Worm (Caenorhabditis elegans): ENCODE data around the gene ZK418.7.

Gene ZK418.7

DNA sequence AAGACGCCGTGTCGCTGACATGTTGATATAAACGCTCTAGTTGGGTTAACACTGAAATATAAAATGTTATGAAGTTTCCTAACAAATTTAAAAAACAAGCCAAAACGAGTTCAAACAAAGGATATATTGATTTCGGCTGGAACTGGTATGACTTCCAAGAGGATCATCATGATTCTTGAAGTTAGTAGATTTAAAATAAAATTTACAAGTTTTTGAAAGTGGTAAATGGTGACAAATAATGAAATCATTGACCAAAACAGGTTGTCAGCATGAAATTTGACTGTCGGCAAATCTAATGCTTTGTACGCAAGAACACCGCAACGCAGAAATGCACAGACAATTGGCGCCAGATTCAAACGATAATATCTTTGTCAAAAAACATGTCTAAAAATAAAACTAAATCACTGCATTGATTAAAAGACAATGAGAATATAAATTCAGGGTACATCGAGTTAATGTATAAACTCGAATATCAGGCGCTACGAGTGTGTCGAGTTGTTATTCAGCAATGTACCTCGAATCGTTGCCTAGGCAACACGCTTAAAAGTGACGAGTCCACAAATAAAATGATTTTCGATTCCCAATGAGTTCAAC, 12.0 kb downstream of the ZK418.7 start, which contains the start of the genes ubc-18 and R01H2.8:
Gene ubc-18 (minus strand): TSS at position 51 of the 594 bp plus-strand sequence.
Gene R01H2.8 (plus strand): TSS at position 544 of the 594 bp plus-strand sequence.
- TF ChIP-seq nfya-1 (tag; optimal IDR thresholded peaks at IDR 0.05), result peak; percentile 38
- TF ChIP-seq mec-3 (tag; optimal IDR thresholded peaks at IDR 0.05; ENCODE audit: borderline replicate concordance), result no peak

DNA sequence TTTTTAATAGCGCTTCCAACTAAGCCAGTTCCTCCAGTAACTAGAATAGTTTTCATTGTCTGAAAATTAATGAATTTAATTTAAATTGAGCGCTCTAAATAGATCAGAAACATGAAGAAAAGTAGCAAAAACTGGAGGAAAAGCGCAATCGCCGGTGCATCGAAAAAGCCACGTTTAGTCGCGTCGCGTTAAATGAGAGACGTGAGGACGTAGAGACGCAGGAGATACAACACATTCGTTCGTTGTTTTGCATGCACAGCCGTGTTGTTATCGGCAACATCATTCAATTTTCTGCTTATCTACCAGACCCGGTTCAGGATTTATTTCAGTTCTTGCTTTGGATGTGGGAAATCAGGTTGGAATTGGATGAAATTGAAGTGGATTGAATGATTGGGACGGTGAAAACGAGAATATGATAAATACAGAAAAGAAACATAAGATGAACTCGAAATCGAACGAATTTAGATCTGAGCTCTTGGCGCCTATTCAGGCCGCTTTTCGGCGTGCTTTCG, 13.1 kb downstream of the ZK418.7 start, which contains the start of gene ger-1:
Gene ger-1 (minus strand): TSS at position 93 of the 512 bp plus-strand sequence.
- no peak for TF ChIP-seq pat-9 (tag; optimal IDR thresholded peaks at IDR 0.05)
- no peak for TF ChIP-seq lim-6 (tag; optimal IDR thresholded peaks at IDR 0.05)
- no peak for TF ChIP-seq lin-11 (tag; optimal IDR thresholded peaks at IDR 0.05)

- no peak for TF ChIP-seq ceh-22 (tag; optimal IDR thresholded peaks at IDR 0.05)
- no peak for TF ChIP-seq ceh-19 (GFP tag; optimal IDR thresholded peaks at IDR 0.05)
- TF ChIP-seq pat-9 (tag; optimal IDR thresholded peaks at IDR 0.05), result no peak
- no peak for TF ChIP-seq pros-1 (tag; optimal IDR thresholded peaks at IDR 0.05)
- TF ChIP-seq ceh-34 (tag; optimal IDR thresholded peaks at IDR 0.05), result no peak
- TF ChIP-seq C38D4.7 (GFP tag; optimal IDR thresholded peaks at IDR 0.05), result no peak
- no peak for TF ChIP-seq pha-4 (tag; optimal IDR thresholded peaks at IDR 0.05)
- TF ChIP-seq pqm-1 (tag; optimal IDR thresholded peaks at IDR 0.05), result no peak
- no peak for TF ChIP-seq pha-2 (tag; optimal IDR thresholded peaks at IDR 0.05)
- TF ChIP-seq pag-3 (tag; optimal IDR thresholded peaks at IDR 0.05; ENCODE audit: borderline replicate concordance), result no peak
- TF ChIP-seq gmeb-2 (tag; optimal IDR thresholded peaks at IDR 0.05), result no peak
- TF ChIP-seq ceh-18 (tag; optimal IDR thresholded peaks at IDR 0.05), result no peak
Observed at ce11 chrIII:7064185-7064584, 16.4 kb downstream of the ZK418.7 start, which contains the start of gene R01H2.4. R01H2.4 (minus strand) TSS chrIII:7064285.

- TF ChIP-seq ceh-30 (tag; optimal IDR thresholded peaks at IDR 0.05) (no peak), mec-3 (tag; optimal IDR thresholded peaks at IDR 0.05; ENCODE audit: borderline replicate concordance) (no peak), ceh-45 (GFP tag; IDR thresholded peaks at IDR 0.05) (no peak), Y22D7AL.16 (tag; optimal IDR thresholded peaks at IDR 0.05) (no peak), pha-2 (tag; optimal IDR thresholded peaks at IDR 0.05) (no peak), pag-3 (tag; optimal IDR thresholded peaks at IDR 0.05; ENCODE audit: borderline replicate concordance) (no peak), nfya-1 (tag; optimal IDR thresholded peaks at IDR 0.05) (no peak), hlh-6 (tag; optimal IDR thresholded peaks at IDR 0.05) (no peak), ama-1 (optimal IDR thresholded peaks at IDR 0.05) (no peak), sox-2 (GFP tag; IDR thresholded peaks at IDR 0.05) (no peak), ref-2 (tag; optimal IDR thresholded peaks at IDR 0.05) (no peak), pax-1 (tag; optimal IDR thresholded peaks at IDR 0.05) (no peak), hlh-15 (tag; optimal IDR thresholded peaks at IDR 0.05) (no peak), hlh-8 (tag; optimal IDR thresholded peaks at IDR 0.05) (no peak), unc-86 (tag; optimal IDR thresholded peaks at IDR 0.05) (no peak), sox-4 (tag; optimal IDR thresholded peaks at IDR 0.05) (no peak)
Observed at ce11 chrIII:7063061-7063460, 17.5 kb downstream of the ZK418.7 start.

DNA sequence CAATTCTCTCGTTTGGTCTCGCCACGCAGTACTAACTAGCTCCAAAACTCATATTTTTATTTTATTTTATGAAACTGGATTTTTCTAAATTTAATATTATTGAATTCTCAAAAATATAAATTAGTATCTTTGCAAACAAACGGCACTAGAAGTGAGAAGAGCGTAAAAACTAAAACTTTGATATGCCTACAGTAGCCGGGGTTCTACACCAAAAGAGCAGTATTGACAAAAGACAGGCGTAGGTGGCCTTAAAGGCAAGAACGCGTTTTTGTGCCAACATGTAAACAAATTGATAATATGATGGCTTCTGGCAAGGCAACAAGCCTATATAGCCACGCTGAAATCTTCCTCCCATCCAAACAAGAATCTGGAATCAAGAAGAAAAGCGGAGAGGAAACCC, 18.0 kb downstream of the ZK418.7 start, which contains the start of gene R01H2.1:
Gene R01H2.1 (plus strand): TSS at position 301 of the 400 bp plus-strand sequence.
- TF ChIP-seq pha-4 (tag; optimal IDR thresholded peaks at IDR 0.05), result no peak
- TF ChIP-seq ref-2 (tag; optimal IDR thresholded peaks at IDR 0.05), result no peak
- no peak for TF ChIP-seq pqm-1 (tag; optimal IDR thresholded peaks at IDR 0.05)

- TF ChIP-seq tbx-2 (tag; optimal IDR thresholded peaks at IDR 0.05) (no peak), hlh-8 (tag; optimal IDR thresholded peaks at IDR 0.05) (no peak), K02D7.2 (tag; optimal IDR thresholded peaks at IDR 0.05) (no peak), ceh-2 (tag; optimal IDR thresholded peaks at IDR 0.05) (no peak), ceh-45 (GFP tag; IDR thresholded peaks at IDR 0.05) (no peak), eyg-1 (tag; optimal IDR thresholded peaks at IDR 0.05) (no peak), elt-4 (tag; optimal IDR thresholded peaks at IDR 0.05) (no peak), rnt-1 (tag; optimal IDR thresholded peaks at IDR 0.05) (no peak)
Observed at ce11 chrIII:7060531-7061095, 20.0 kb downstream of the ZK418.7 start, which contains the start of gene egg-2. egg-2 (minus strand) TSS chrIII:7060583.

All from whole organism, late embryonic.